Fruit fly (Drosophila melanogaster) whole organism, wandering third instar larva: ENCODE data around the gene CG13898.

ENCODE experiments used
- Abd-B ChIP-seq: fragments of >200 bp; optimal IDR thresholded peaks from 2 replicates; lab custom pipeline; 2017; ENCODE audit warnings: missing biosample characterization, missing genetic modification characterization
- CG32264 ChIP-seq: fragments of 200-800 bp; sonication (Bioruptor generic); optimal IDR thresholded peaks from 2 replicates; lab custom pipeline; 2016; ENCODE audit warnings: missing biosample characterization, missing genetic modification characterization
- CG9705 ChIP-seq: fragments of 200-800 bp; sonication (Bioruptor generic); optimal IDR thresholded peaks from 2 replicates; lab custom pipeline; 2018; ENCODE audit warnings: missing biosample characterization, mild to moderate bottlenecking, missing genetic modification characterization
- CrebA ChIP-seq: fragments of 200-800 bp; sonication (Bioruptor generic); optimal IDR thresholded peaks from 2 replicates; lab custom pipeline; 2016; ENCODE audit warnings: missing biosample characterization, mild to moderate bottlenecking, missing genetic modification characterization, borderline replicate concordance
- Dfd ChIP-seq: fragments of >200 bp; optimal IDR thresholded peaks from 2 replicates; lab custom pipeline; 2017; ENCODE audit warnings: missing biosample characterization, missing genetic modification characterization
- Dif ChIP-seq: fragments of 200-275, 200-300 bp; sonication (Bioruptor generic); optimal IDR thresholded peaks from 2 replicates; lab custom pipeline; 2018; ENCODE audit warnings: missing biosample characterization, missing genetic modification characterization; ENCODE audit not compliant: partially characterized antibody
- GATAd ChIP-seq: sonication (Bioruptor generic); optimal IDR thresholded peaks from 2 replicates; lab custom pipeline; 2016; ENCODE audit warnings: missing biosample characterization, missing genetic modification characterization
- HLH106 ChIP-seq: fragments of 200-800 bp; optimal IDR thresholded peaks from 3 replicates; lab custom pipeline; 2019; ENCODE audit warnings: missing biosample characterization, mild to moderate bottlenecking, missing genetic modification characterization, moderate library complexity
- Hnf4 ChIP-seq: fragments of 200-800 bp; sonication (Bioruptor generic); optimal IDR thresholded peaks from 2 replicates; lab custom pipeline; 2016; ENCODE audit warnings: missing biosample characterization, mild to moderate bottlenecking, missing genetic modification characterization
- Hr78 ChIP-seq: fragments of >200 bp; optimal IDR thresholded peaks from 2 replicates; lab custom pipeline; 2017; ENCODE audit warnings: missing biosample characterization, missing genetic modification characterization
- Hr83 ChIP-seq: fragments of 200-300 bp; sonication (Bioruptor generic); optimal IDR thresholded peaks from 2 replicates; lab custom pipeline; 2016; ENCODE audit warnings: missing biosample characterization, mild to moderate bottlenecking, missing genetic modification characterization, moderate library complexity; ENCODE audit not compliant: poor library complexity, severe bottlenecking
- Jra ChIP-seq: sonication (Bioruptor generic); optimal IDR thresholded peaks from 2 replicates; lab custom pipeline; 2016; ENCODE audit warnings: missing biosample characterization, missing genetic modification characterization
- Mio ChIP-seq: sonication (Bioruptor generic); optimal IDR thresholded peaks from 2 replicates; lab custom pipeline; 2016; ENCODE audit warnings: missing biosample characterization, missing genetic modification characterization
- Myc ChIP-seq: fragments of >200 bp; optimal IDR thresholded peaks from 2 replicates; lab custom pipeline; 2017
- N ChIP-seq: fragments of >200 bp; optimal IDR thresholded peaks from 2 replicates; lab custom pipeline; 2018; ENCODE audit warnings: missing biosample characterization, missing external identifiers, missing genetic modification characterization
- OdsH ChIP-seq: fragments of 200-800 bp; sonication (Bioruptor generic); optimal IDR thresholded peaks from 2 replicates; lab custom pipeline; 2016; ENCODE audit warnings: missing biosample characterization, mild to moderate bottlenecking, missing genetic modification characterization
- Rel ChIP-seq, 2 experiments: fragments of 200-800 bp; sonication (Bioruptor generic) in 1 of 2; optimal IDR thresholded peaks; 2 replicates in 1 of 2; 3 replicates in 1 of 2; lab custom pipeline; 2016 to 2019; ENCODE audit warnings: mild to moderate bottlenecking in 2 of 2, missing biosample characterization in 2 of 2, missing genetic modification characterization in 2 of 2, moderate library complexity in 1 of 2
- Sp1 ChIP-seq: fragments of 200-800 bp; sonication (Bioruptor generic); optimal IDR thresholded peaks from 3 replicates; lab custom pipeline; 2019; ENCODE audit warnings: missing biosample characterization, mild to moderate bottlenecking, missing genetic modification characterization, moderate library complexity
- Vsx2 ChIP-seq: fragments of 200-300, 225-300 bp; sonication (Bioruptor generic); optimal IDR thresholded peaks from 2 replicates; lab custom pipeline; 2018; ENCODE audit warnings: missing biosample characterization, missing genetic modification characterization; ENCODE audit not compliant: partially characterized antibody
- br ChIP-seq: fragments of 200-800 bp; sonication (Bioruptor generic); optimal IDR thresholded peaks from 2 replicates; lab custom pipeline; 2016; ENCODE audit warnings: missing biosample characterization, missing genetic modification characterization
- brk ChIP-seq: fragments of 200-800 bp; sonication (Bioruptor generic); optimal IDR thresholded peaks from 2 replicates; lab custom pipeline; 2016; ENCODE audit warnings: missing biosample characterization, mild to moderate bottlenecking, missing genetic modification characterization
- dl ChIP-seq, 2 experiments: fragments of 175-275, 200-275 bp in 1 of 2; fragments of 200-275 bp in 1 of 2; sonication (Bioruptor generic); optimal IDR thresholded peaks; lab custom pipeline; 2018; ENCODE audit warnings: mild to moderate bottlenecking in 2 of 2, missing biosample characterization in 2 of 2, missing genetic modification characterization in 2 of 2, moderate library complexity in 2 of 2; ENCODE audit not compliant: partially characterized antibody in 2 of 2, insufficient read depth in 1 of 2
- dmrt93B ChIP-seq: fragments of 200-800 bp; sonication (Bioruptor generic); optimal IDR thresholded peaks from 2 replicates; lab custom pipeline; 2018; ENCODE audit warnings: missing biosample characterization, mild to moderate bottlenecking, missing genetic modification characterization
- dsf ChIP-seq: sonication (Bioruptor generic); optimal IDR thresholded peaks from 2 replicates; lab custom pipeline; 2016; ENCODE audit warnings: missing biosample characterization, missing genetic modification characterization, borderline replicate concordance
- ey ChIP-seq: fragments of 200-800 bp; sonication (Bioruptor generic); optimal IDR thresholded peaks from 2 replicates; lab custom pipeline; 2016; ENCODE audit warnings: missing biosample characterization, missing genetic modification characterization
- foxo ChIP-seq, 2 experiments: fragments of 200-800 bp; sonication (Bioruptor generic); optimal IDR thresholded peaks; 2 replicates in 1 of 2; 3 replicates in 1 of 2; lab custom pipeline; 2016 to 2017; ENCODE audit warnings: missing biosample characterization in 2 of 2, missing genetic modification characterization in 2 of 2
- fru ChIP-seq: fragments of 200-800 bp; sonication (Bioruptor generic); optimal IDR thresholded peaks from 3 replicates; lab custom pipeline; 2016; ENCODE audit warnings: missing biosample characterization, mild to moderate bottlenecking, missing genetic modification characterization
- h ChIP-seq: fragments of 200-800 bp; sonication (Bioruptor generic); optimal IDR thresholded peaks from 3 replicates; lab custom pipeline; 2016; ENCODE audit warnings: missing biosample characterization, mild to moderate bottlenecking, missing genetic modification characterization
- jim ChIP-seq: fragments of 175-275, 200-325 bp; sonication (Bioruptor generic); optimal IDR thresholded peaks from 2 replicates; lab custom pipeline; 2016; ENCODE audit warnings: missing biosample characterization, mild to moderate bottlenecking, missing genetic modification characterization
- lola ChIP-seq: fragments of >200 bp; optimal IDR thresholded peaks from 2 replicates; lab custom pipeline; 2017; ENCODE audit warnings: missing biosample characterization, missing genetic modification characterization
- pan ChIP-seq: fragments of >200 bp; optimal IDR thresholded peaks from 2 replicates; lab custom pipeline; 2017
- psq ChIP-seq: fragments of 200-800 bp; sonication (Bioruptor generic); optimal IDR thresholded peaks from 3 replicates; lab custom pipeline; 2017; ENCODE audit warnings: missing biosample characterization, mild to moderate bottlenecking, missing genetic modification characterization, moderate library complexity
- rgr ChIP-seq: fragments of 200-800 bp; sonication (Bioruptor generic); optimal IDR thresholded peaks from 3 replicates; lab custom pipeline; 2016; ENCODE audit warnings: missing biosample characterization, mild to moderate bottlenecking, missing genetic modification characterization
- sage ChIP-seq: fragments of 200-800 bp; sonication (Bioruptor generic); optimal IDR thresholded peaks from 2 replicates; lab custom pipeline; 2016; ENCODE audit warnings: missing biosample characterization, mild to moderate bottlenecking, missing genetic modification characterization
- sv ChIP-seq: fragments of 200-800 bp; sonication (Bioruptor generic); optimal IDR thresholded peaks from 3 replicates; lab custom pipeline; 2016; ENCODE audit warnings: missing biosample characterization, missing genetic modification characterization
- tai ChIP-seq: sonication (Bioruptor generic); optimal IDR thresholded peaks from 2 replicates; lab custom pipeline; 2016; ENCODE audit warnings: missing biosample characterization, missing genetic modification characterization
- usp ChIP-seq: fragments of >200 bp; optimal IDR thresholded peaks from 2 replicates; lab custom pipeline; 2017; ENCODE audit warnings: missing biosample characterization, missing genetic modification characterization
- woc ChIP-seq: sonication (Bioruptor generic); optimal IDR thresholded peaks from 2 replicates; lab custom pipeline; 2016; ENCODE audit warnings: missing biosample characterization, mild to moderate bottlenecking, missing genetic modification characterization

The CG13898 gene

DNA sequence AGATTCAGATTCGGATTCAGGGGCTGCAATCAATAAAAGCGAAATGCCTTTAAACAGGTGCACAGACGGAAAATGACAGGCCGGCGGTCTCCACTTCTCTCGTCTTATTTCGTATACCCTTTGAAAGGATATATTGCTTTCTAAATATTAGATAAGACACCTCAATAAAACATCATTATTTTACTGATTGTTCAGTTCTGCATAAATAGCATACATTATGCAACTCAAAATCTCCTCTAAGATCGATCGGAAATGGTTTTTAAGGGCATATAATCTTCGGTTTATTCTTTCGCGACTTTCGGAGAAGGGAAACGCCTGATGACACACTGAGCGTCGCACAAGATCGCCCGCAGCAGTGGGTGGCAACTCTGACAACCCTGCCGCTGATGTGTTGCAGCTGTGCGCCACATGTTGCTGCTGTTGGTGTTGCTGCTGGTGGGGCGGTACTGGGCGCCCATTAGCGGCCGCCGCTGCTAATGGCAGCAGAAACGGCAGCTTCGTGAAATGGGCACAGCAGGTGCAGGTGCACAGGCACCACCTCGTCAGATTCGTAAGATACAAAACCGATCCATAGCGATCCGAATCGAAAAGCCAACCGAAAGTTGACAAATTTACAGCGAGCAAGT lies 18.0 kb downstream of the CG13898 start:
- peak; percentile 34 for TF ChIP-seq woc (GFP tag; lab: Kevin White, UChicago)
- TF ChIP-seq Rel (GFP tag; optimal IDR thresholded peaks at IDR 0.05; lab: Kevin White, UChicago), result no peak
- no peak for TF ChIP-seq Rel (tag; optimal IDR thresholded peaks at IDR 0.05; lab: Kevin White, UChicago)
- TF ChIP-seq Hr78, result no peak
- no peak for TF ChIP-seq Dfd
- no peak for TF ChIP-seq Hr83 (GFP tag; lab: Kevin White, UChicago)
- TF ChIP-seq tai, result no peak
- no peak for TF ChIP-seq usp (GFP tag; lab: Kevin White, UChicago)
- peak; percentile 66 for TF ChIP-seq h (GFP tag; lab: Kevin White, UChicago)
- TF ChIP-seq sage, result no peak
- TF ChIP-seq rgr, result peak; percentile 41
- TF ChIP-seq ey (GFP tag; lab: Kevin White, UChicago), result peak; percentile 58
- TF ChIP-seq pan (lab: Kevin White, UChicago), result no peak
- no peak for TF ChIP-seq sv (GFP tag; lab: Kevin White, UChicago)
- peak; percentile 14 for TF ChIP-seq dmrt93B
- TF ChIP-seq Dif (GFP tag; lab: Kevin White, UChicago), result no peak
- no peak for TF ChIP-seq jim (GFP tag; lab: Kevin White, UChicago)
- no peak for TF ChIP-seq Mio
- TF ChIP-seq psq (GFP tag; lab: Kevin White, UChicago), result peak; percentile 34
- peak; percentile 18 for TF ChIP-seq Sp1
- no peak for TF ChIP-seq CG9705 (GFP tag; lab: Kevin White, UChicago)
- peak; percentile 46 for TF ChIP-seq HLH106 (tag; lab: Kevin White, UChicago)
- no peak for TF ChIP-seq CG32264
- TF ChIP-seq dsf (GFP tag; lab: Kevin White, UChicago), result no peak
- TF ChIP-seq N, result no peak
- TF ChIP-seq foxo (GFP tag; optimal IDR thresholded peaks at IDR 0.05; lab: Kevin White, UChicago), result peak in 1 of 2 experiments; percentile 69
- TF ChIP-seq Myc (lab: Kevin White, UChicago), result no peak
- peak; percentile 35 for TF ChIP-seq OdsH
- no peak for TF ChIP-seq Jra
- TF ChIP-seq CrebA (GFP tag; lab: Kevin White, UChicago), result no peak
- TF ChIP-seq br (GFP tag; lab: Kevin White, UChicago), result peak; percentile 54
- TF ChIP-seq GATAd (GFP tag; lab: Kevin White, UChicago), result no peak
- TF ChIP-seq fru (GFP tag; lab: Kevin White, UChicago), result peak; percentile 72
- TF ChIP-seq brk (GFP tag; lab: Kevin White, UChicago), result no peak
- no peak for TF ChIP-seq Vsx2 (GFP tag; lab: Kevin White, UChicago)
- no peak for TF ChIP-seq Abd-B (GFP tag; lab: Kevin White, UChicago)
- TF ChIP-seq dl (GFP tag; optimal IDR thresholded peaks at IDR 0.05; lab: Kevin White, UChicago; ENCODE audit: insufficient read depth in 1 of 2, partially characterized antibody in 2 of 2), result no peak
- no peak for TF ChIP-seq lola (GFP tag; lab: Kevin White, UChicago)
- peak; percentile 44 for TF ChIP-seq Hnf4

DNA sequence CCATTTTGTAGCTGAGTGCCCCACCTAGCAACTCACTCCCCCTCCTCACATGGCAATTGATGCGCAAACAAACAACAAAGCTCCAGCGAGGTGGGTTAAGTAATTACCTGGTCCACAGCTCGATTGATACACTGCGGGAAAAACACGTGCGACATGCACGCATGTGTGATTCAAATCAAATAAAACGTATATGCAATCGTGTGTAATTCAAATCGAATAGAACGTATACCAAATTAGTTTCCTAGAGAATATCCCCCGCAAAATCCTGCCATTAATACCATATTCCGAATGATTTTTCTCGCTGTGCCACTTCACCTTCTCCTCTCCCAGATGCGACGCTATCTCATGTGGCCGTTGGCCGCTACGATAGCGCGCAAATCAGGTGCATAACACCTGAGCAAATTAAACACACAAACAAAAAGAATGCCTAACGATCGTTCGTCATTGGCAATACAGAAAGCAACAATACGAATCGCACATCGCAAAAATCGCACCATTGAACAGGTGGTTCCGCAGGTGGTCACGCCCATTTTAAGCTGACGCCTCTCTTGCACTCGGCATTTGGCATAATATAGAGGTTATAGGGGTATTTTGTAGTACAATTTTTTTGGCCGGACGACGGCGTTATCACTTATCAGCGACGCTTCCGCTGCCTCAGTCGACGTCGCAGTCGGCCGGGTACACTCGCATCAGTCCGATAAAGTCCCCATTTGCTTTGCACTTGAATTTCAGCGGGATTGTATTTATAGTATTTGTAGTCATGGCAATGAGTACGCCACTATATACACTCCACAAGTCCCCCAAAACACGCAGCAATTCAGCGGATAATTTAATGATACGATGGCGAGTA lies 19.5 kb downstream of the CG13898 start:
- TF ChIP-seq GATAd (GFP tag; lab: Kevin White, UChicago) (peak; percentile 31), dl (GFP tag; optimal IDR thresholded peaks at IDR 0.05; lab: Kevin White, UChicago; ENCODE audit: insufficient read depth in 1 of 2, partially characterized antibody in 2 of 2) (peak in 1 of 2 experiments; percentile 12), Dfd (no peak), usp (GFP tag; lab: Kevin White, UChicago) (no peak), Abd-B (GFP tag; lab: Kevin White, UChicago) (no peak), Dif (GFP tag; lab: Kevin White, UChicago) (peak; percentile 7), Hr78 (no peak), Hnf4 (peak; percentile 94), br (GFP tag; lab: Kevin White, UChicago) (peak; percentile 95), sage (peak; percentile 63), fru (GFP tag; lab: Kevin White, UChicago) (peak; percentile 92), CG9705 (GFP tag; lab: Kevin White, UChicago) (no peak), pan (lab: Kevin White, UChicago) (no peak), dsf (GFP tag; lab: Kevin White, UChicago) (peak; percentile 49), woc (GFP tag; lab: Kevin White, UChicago) (peak; percentile 75), brk (GFP tag; lab: Kevin White, UChicago) (peak; percentile 82), Mio (peak; percentile 84), CrebA (GFP tag; lab: Kevin White, UChicago) (peak; percentile 3), h (GFP tag; lab: Kevin White, UChicago) (peak; percentile 95), jim (GFP tag; lab: Kevin White, UChicago) (no peak), sv (GFP tag; lab: Kevin White, UChicago) (peak; percentile 32), Sp1 (peak; percentile 84), dmrt93B (peak; percentile 83), rgr (peak; percentile 96), OdsH (peak; percentile 96), Vsx2 (GFP tag; lab: Kevin White, UChicago) (peak; percentile 15), Rel (GFP tag; optimal IDR thresholded peaks at IDR 0.05; lab: Kevin White, UChicago) (no peak), Rel (tag; optimal IDR thresholded peaks at IDR 0.05; lab: Kevin White, UChicago) (peak; percentile 85), Hr83 (GFP tag; lab: Kevin White, UChicago) (peak; percentile 18), tai (peak; percentile 85), Jra (peak; percentile 81), Myc (lab: Kevin White, UChicago) (no peak), HLH106 (tag; lab: Kevin White, UChicago) (peak; percentile 87), foxo (GFP tag; optimal IDR thresholded peaks at IDR 0.05; lab: Kevin White, UChicago) (peak; percentile 76 to 96), lola (GFP tag; lab: Kevin White, UChicago) (no peak), ey (GFP tag; lab: Kevin White, UChicago) (peak; percentile 98), CG32264 (peak; percentile 90), psq (GFP tag; lab: Kevin White, UChicago) (peak; percentile 88)
